Fruit fly (Drosophila melanogaster): ENCODE data around the gene Cyp9f3.

Cyp9f3 gene

DNA sequence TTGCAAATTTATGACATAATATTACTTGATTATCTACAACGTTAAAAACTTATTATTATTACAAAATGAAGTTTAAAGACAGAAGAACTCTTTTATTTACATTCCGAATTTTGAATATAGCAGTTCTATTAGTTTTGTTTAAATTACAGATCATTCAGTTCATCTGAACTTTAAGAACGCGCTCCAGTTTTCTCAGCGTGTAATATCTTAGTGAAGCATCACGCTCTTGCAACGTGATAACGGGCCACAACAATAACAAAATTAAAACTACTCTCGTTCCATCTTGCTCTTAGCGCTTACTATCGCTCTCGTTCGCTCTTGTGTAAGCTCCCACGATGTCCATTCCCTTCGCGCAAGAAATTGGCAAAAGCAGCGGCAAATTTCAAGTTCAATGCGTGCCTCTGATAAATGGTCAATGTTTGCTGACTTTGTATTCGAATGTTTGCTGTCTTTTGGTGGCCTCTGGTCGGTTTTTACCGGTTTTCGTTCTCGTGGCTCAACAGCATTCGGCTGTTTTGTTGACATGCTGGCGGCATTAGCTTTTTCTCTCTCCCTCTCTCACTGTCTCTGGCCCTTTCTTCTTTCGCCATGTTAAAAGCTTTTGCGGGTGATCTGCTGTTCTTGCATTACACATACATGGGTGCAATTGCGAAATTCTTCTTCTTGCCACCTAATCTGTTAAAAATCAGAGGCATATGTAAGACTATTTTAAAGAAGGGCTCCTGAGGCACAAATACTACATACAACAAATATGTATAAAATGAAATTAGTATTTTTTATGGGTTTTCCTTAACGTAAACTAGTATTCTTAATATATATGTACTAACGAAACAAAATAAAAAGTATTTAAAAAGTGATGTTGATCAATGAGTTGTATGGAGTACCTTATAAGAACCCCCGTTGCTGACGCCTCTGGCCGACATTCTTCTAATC lies 44.1 kb upstream of the Cyp9f3 start (continued):
- TF ChIP-seq Sox100B (GFP tag; optimal IDR thresholded peaks at IDR 0.05) (peak; percentile 17), CG11504 (tag; optimal IDR thresholded peaks at IDR 0.05) (peak; percentile 58), CG2712 (tag; optimal IDR thresholded peaks at IDR 0.05) (peak; percentile 23), scrt (GFP tag; optimal IDR thresholded peaks at IDR 0.05) (no peak), Dad (GFP tag; optimal IDR thresholded peaks at IDR 0.05) (no peak), ci (GFP tag; IDR thresholded peaks at IDR 0.05) (no peak), CG18619 (GFP tag; optimal IDR thresholded peaks at IDR 0.05) (no peak), Awh (GFP tag; IDR thresholded peaks at IDR 0.05) (no peak), CG11723 (GFP tag; optimal IDR thresholded peaks at IDR 0.05) (no peak), crp (GFP tag; optimal IDR thresholded peaks at IDR 0.05) (no peak), grn (GFP tag; optimal IDR thresholded peaks at IDR 0.05) (no peak), H2.0 (GFP tag; IDR thresholded peaks at IDR 0.05) (no peak), Hand (GFP tag; optimal IDR thresholded peaks at IDR 0.05) (peak; percentile 4), MTF-1 (GFP tag; optimal IDR thresholded peaks at IDR 0.05; ENCODE audit: borderline replicate concordance) (no peak), CG30403 (GFP tag; optimal IDR thresholded peaks at IDR 0.05) (peak; percentile 54), gem (tag; optimal IDR thresholded peaks at IDR 0.05) (peak; percentile 54), fd3F (GFP tag; optimal IDR thresholded peaks at IDR 0.05) (no peak), CG10267 (tag; optimal IDR thresholded peaks at IDR 0.05) (no peak), aop (GFP tag; IDR thresholded peaks at IDR 0.05) (no peak), B-H2 (GFP tag; optimal IDR thresholded peaks at IDR 0.05) (no peak), Nf-YB (GFP tag; optimal IDR thresholded peaks at IDR 0.05) (no peak), chn (GFP tag; optimal IDR thresholded peaks at IDR 0.05) (no peak), dpn (GFP tag; optimal IDR thresholded peaks at IDR 0.05) (no peak), CG13296 (GFP tag; optimal IDR thresholded peaks at IDR 0.05) (peak; percentile 9), CG15073 (GFP tag; optimal IDR thresholded peaks at IDR 0.05) (no peak), Hr39 (optimal IDR thresholded peaks at IDR 0.05) (no peak), CG9215 (GFP tag; IDR thresholded peaks at IDR 0.05) (peak; percentile 61), Tbp (GFP tag; optimal IDR thresholded peaks at IDR 0.05) (no peak), NC2β (GFP tag; optimal IDR thresholded peaks at IDR 0.05) (no peak), CG14441 (GFP tag; IDR thresholded peaks at IDR 0.05) (no peak), CG8388 (GFP tag; optimal IDR thresholded peaks at IDR 0.05) (no peak), CG6654 (GFP tag; optimal IDR thresholded peaks at IDR 0.05) (no peak), CG1529 (GFP tag; optimal IDR thresholded peaks at IDR 0.05) (no peak), Hmr (GFP tag; optimal IDR thresholded peaks at IDR 0.05) (peak; percentile 49), B-H1 (GFP tag; IDR thresholded peaks at IDR 0.05) (no peak), CG8359 (GFP tag; optimal IDR thresholded peaks at IDR 0.05; ENCODE audit: borderline replicate concordance) (no peak), CG17328 (GFP tag; IDR thresholded peaks at IDR 0.05) (no peak), Atf-2 (GFP tag; optimal IDR thresholded peaks at IDR 0.05) (no peak), CG15696 (tag; optimal IDR thresholded peaks at IDR 0.05) (no peak), repo (GFP tag; optimal IDR thresholded peaks at IDR 0.05) (no peak), CG14965 (GFP tag; optimal IDR thresholded peaks at IDR 0.05; ENCODE audit: borderline replicate concordance) (no peak), Mad (GFP tag; optimal IDR thresholded peaks at IDR 0.05) (no peak)

All from whole organism, embryonic.